Worm (Caenorhabditis elegans) whole organism, L3 larva: Measurements from ENCODE around the gene mls-2.

ENCODE experiments used
- ceh-16 ChIP-seq: sonication (generic microtip); optimal IDR thresholded peaks from 2 replicates; lab custom pipeline; 2017; ENCODE audit warnings: missing biosample characterization, missing genetic modification characterization
- egl-5 ChIP-seq: fragments of 150-350 bp; optimal IDR thresholded peaks from 2 replicates; lab custom pipeline; 2017; ENCODE audit warnings: missing biosample characterization, missing genetic modification reagents, missing genetic modification characterization, inconsistent platforms
- nhr-43 ChIP-seq: sonication (generic microtip); optimal IDR thresholded peaks from 2 replicates; lab custom pipeline; 2016; ENCODE audit warnings: mild to moderate bottlenecking, missing genetic modification characterization, missing compliant biosample characterization; ENCODE audit not compliant: poor library complexity, severe bottlenecking
- nhr-77 ChIP-seq: fragments of 150-350 bp; optimal IDR thresholded peaks from 2 replicates; lab custom pipeline; 2014; ENCODE audit warnings: missing biosample characterization, missing genetic modification characterization

Gene mls-2

DNA sequence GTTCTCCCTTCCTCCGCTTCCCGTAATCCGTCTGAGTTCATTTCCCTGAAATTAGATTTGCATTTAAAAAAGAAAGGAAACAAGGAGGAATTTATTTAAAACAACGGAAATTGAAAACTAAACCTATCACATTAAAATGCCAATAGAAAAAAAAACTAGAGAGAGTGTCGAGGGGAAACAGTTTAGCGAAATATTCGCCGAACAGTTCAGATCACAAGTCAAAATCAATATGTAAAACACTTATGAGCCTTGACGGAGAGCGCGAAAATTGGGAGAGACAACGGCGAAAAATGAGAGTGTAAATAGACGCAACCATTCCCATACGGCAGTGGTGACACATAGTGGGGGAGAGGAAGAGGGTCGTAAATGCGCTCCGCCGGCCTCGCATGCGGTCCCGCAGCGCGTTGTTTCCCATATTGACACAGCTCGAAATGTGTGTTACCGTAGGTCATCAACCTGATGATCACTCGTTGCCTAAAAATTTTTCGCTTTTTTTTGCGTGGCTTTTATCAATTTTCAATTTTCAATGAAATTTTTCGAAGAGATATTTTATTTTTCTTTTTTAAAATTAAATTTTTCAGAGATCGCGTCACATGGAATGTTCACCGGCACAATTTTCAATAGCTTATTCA is 49.6 kb downstream of the mls-2 start, which contains the start of the genes dnj-14 and glit-1 (continued):
- TF ChIP-seq ceh-16 (tag; lab: Kevin White, UChicago) (no peak), nhr-43 (tag; lab: Kevin White, UChicago) (peak; percentile 77), nhr-77 (tag; lab: Kevin White, UChicago) (no peak), egl-5 (peak; percentile 96)
- TF ChIP-seq, all 47 proteins: peak for 29
